Worm (Caenorhabditis elegans): ENCODE results near the gene F41F3.8.

DNA sequence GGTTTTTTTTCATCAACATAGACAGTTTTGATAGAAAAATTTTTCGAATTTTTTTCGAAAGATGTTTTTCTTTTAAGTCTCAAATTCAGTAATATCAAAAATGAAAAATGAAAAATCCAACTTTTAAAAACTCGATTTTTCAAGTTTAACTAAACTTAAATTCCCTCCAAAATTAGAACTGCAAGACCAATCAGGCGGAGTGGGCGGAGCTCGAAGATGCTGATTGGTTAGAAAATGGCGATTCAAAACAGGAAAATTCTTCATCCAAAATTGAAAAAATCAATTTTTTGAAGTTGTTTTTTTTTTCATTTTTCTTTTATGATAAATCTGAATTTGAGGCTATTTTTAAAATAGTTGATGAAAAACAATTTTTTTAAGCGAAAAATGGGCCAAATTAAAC is 23.9 kb upstream of the F41F3.8 start:
- no peak for TF ChIP-seq F13H6.1 (tag; optimal IDR thresholded peaks at IDR 0.05)
- TF ChIP-seq lin-11 (tag; optimal IDR thresholded peaks at IDR 0.05) = no peak
- TF ChIP-seq alr-1 (tag; optimal IDR thresholded peaks at IDR 0.05) = no peak
